Worm (Caenorhabditis elegans): Measurements from ENCODE around the gene K04E7.1.

The K04E7.1 gene

DNA sequence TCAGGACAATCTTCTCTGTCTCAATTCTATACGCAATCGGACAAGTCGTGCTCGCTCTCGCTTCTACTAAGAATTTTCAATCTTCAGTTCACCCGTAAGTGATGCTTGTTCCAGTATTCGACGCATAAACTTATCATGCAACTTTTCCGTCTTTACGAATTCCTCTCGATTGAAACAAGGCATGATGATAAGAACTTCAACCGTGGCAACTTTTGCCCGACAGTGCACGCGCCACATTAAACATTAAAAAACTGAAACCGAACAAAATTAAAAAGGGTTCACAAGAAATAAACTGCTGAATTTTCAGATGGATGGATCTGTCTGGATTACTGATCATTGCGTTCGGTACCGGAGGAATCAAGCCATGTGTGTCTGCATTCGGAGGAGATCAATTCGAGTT, 3.4 kb upstream of the K04E7.1 start:
- no peak for TF ChIP-seq nhr-85 (tag)
- no peak for TF ChIP-seq sptf-1 (tag; optimal IDR thresholded peaks at IDR 0.05)
- no peak for TF ChIP-seq elt-2 (tag; optimal IDR thresholded peaks at IDR 0.05)
- TF ChIP-seq tlp-1 (tag; optimal IDR thresholded peaks at IDR 0.05) = no peak
- TF ChIP-seq hlh-17 (GFP tag; optimal IDR thresholded peaks at IDR 0.05; ENCODE audit: borderline replicate concordance) = no peak
- no peak for TF ChIP-seq lir-3 (tag; optimal IDR thresholded peaks at IDR 0.05; ENCODE audit: poor library complexity)
- TF ChIP-seq C34B4.2 (tag; optimal IDR thresholded peaks at IDR 0.05) = no peak
- TF ChIP-seq ces-1 (GFP tag; optimal IDR thresholded peaks at IDR 0.05) = no peak
- TF ChIP-seq lin-15B (tag; optimal IDR thresholded peaks at IDR 0.05) = no peak
- no peak for TF ChIP-seq snu-23 (GFP tag; optimal IDR thresholded peaks at IDR 0.05)
- TF ChIP-seq pag-3 (tag; optimal IDR thresholded peaks at IDR 0.05; ENCODE audit: borderline replicate concordance, insufficient read depth) = no peak
- TF ChIP-seq mdl-1 (tag; optimal IDR thresholded peaks at IDR 0.05) = no peak
- no peak for TF ChIP-seq egl-13 (tag; optimal IDR thresholded peaks at IDR 0.05)
- no peak for TF ChIP-seq nhr-237 (tag; optimal IDR thresholded peaks at IDR 0.05)
- no peak for TF ChIP-seq ceh-8 (GFP tag; optimal IDR thresholded peaks at IDR 0.05)

DNA sequence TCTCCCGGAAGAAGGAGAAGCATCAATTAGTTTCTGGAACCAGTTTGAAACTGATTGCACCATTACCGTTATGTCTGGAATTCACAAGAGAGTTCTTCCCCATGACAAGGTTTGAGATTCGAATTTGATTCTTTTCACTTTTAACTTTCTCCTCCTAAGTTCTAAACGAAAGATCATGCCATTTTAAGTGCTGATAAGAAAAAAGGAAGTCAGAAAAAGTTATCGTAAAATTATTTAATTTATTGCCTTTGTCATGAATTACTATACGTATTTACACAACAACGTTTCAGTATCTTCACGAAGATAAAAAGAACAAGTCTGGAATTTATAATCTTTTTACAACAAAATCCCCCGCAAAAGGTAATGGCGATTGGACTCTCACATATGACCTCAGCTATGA, 1.7 kb upstream of the K04E7.1 start:
- TF ChIP-seq egl-13 (tag; optimal IDR thresholded peaks at IDR 0.05) = no peak
- TF ChIP-seq aha-1 (tag; optimal IDR thresholded peaks at IDR 0.05) = no peak
- TF ChIP-seq fos-1 (tag; optimal IDR thresholded peaks at IDR 0.05) = no peak
- TF ChIP-seq elt-2 (tag; optimal IDR thresholded peaks at IDR 0.05) = no peak

ce11 chrX:6462479-6462878, 650 bp downstream of the K04E7.1 start:
- no peak for TF ChIP-seq efl-1 (optimal IDR thresholded peaks at IDR 0.05)
- TF ChIP-seq efl-1 (GFP tag; optimal IDR thresholded peaks at IDR 0.05 in 1 of 2) = peak in 1 of 2 experiments; percentile 88
- no peak for TF ChIP-seq mep-1 (tag; optimal IDR thresholded peaks at IDR 0.05)

DNA sequence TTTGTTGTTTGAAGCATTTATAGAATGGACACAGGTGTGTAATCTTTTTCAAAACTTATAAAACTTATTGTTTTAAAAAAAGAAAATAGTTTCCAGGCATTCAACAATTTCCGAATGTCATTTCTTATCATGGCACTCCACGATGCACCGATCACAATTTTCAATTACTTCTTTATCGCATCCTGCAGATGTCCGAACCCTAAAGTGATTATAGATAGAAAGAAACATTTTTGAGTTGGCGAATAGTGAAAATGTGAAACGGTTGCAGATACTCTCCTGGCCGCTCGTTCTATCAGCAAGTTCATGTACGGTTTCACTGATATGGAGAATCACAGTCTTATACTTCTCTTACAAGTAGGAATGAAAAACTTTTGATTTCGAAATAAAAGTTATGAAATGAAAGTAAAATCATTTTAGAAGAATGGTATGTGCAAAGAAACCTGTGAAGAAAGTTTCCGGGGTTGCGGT, 1.2 kb downstream of the K04E7.1 start, which contains the start of gene C15B12.2:
C15B12.2 (plus strand) TSS at position 418 of the 468 bp plus-strand sequence.
- TF ChIP-seq efl-1 (optimal IDR thresholded peaks at IDR 0.05) (no peak), efl-1 (GFP tag; optimal IDR thresholded peaks at IDR 0.05 in 1 of 2) (no peak), elt-2 (tag; optimal IDR thresholded peaks at IDR 0.05) (peak; percentile 72), aly-2 (tag; optimal IDR thresholded peaks at IDR 0.05) (no peak)

- TF ChIP-seq nhr-11 (tag; optimal IDR thresholded peaks at IDR 0.05) (no peak), nhr-28 (tag; optimal IDR thresholded peaks at IDR 0.05) (no peak), unc-98 (GFP tag; IDR thresholded peaks at IDR 0.05) (no peak), aha-1 (tag; optimal IDR thresholded peaks at IDR 0.05) (no peak), skn-1 (tag; optimal IDR thresholded peaks at IDR 0.05) (no peak), elt-3 (tag; optimal IDR thresholded peaks at IDR 0.05) (no peak), mab-9 (GFP tag; IDR thresholded peaks at IDR 0.05) (no peak), nhr-20 (tag; optimal IDR thresholded peaks at IDR 0.05) (no peak), ces-1 (GFP tag; optimal IDR thresholded peaks at IDR 0.05) (no peak), pqm-1 (tag; optimal IDR thresholded peaks at IDR 0.05) (no peak), ceh-82 (tag; optimal IDR thresholded peaks at IDR 0.05) (no peak), mep-1 (tag; optimal IDR thresholded peaks at IDR 0.05) (no peak), fos-1 (tag; optimal IDR thresholded peaks at IDR 0.05) (no peak), nhr-85 (tag) (no peak), sptf-1 (tag; optimal IDR thresholded peaks at IDR 0.05) (no peak)
Measured at ce11 chrX:6467462-6467861, 5.6 kb downstream of the K04E7.1 start, which contains the start of gene C15B12.3. Gene C15B12.3 (minus strand): TSS chrX:6467562.

DNA sequence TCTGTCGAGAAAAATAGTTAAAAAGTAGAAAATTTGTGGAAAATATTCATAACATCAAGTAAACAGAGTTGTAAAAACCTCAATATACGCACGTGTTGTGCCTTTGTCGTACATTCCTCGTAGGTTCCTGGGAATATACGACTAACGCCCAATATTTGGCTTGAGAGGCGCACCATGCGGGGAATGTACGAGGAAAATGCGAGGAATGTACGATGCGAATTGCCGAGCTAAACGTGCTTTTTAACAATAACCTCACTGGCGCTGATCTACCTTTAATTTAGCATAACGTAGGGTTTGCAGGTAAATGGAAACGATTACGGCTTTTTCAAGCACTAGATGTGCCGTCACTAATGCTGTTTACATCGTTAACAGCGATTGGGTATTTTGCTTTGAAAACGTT, 6.7 kb downstream of the K04E7.1 start, which contains the start of gene C15B12.9:
C15B12.9 (plus strand) TSS at position 301 of the 400 bp plus-strand sequence.
- TF ChIP-seq ets-5 (GFP tag; IDR thresholded peaks at IDR 0.05) (no peak), efl-1 (optimal IDR thresholded peaks at IDR 0.05) (no peak), efl-1 (GFP tag; optimal IDR thresholded peaks at IDR 0.05 in 1 of 2) (no peak), ceh-8 (GFP tag; optimal IDR thresholded peaks at IDR 0.05) (no peak), F16B12.6 (tag; optimal IDR thresholded peaks at IDR 0.05) (no peak), nhr-47 (tag; optimal IDR thresholded peaks at IDR 0.05) (no peak), lsy-2 (tag; optimal IDR thresholded peaks at IDR 0.05) (no peak), vab-15 (tag; optimal IDR thresholded peaks at IDR 0.05) (no peak), ceh-88 (GFP tag; IDR thresholded peaks at IDR 0.05) (no peak), nhr-90 (tag; optimal IDR thresholded peaks at IDR 0.05; ENCODE audit: poor library complexity) (no peak), ces-1 (GFP tag; optimal IDR thresholded peaks at IDR 0.05) (no peak), fkh-4 (tag; optimal IDR thresholded peaks at IDR 0.05; ENCODE audit: borderline replicate concordance) (no peak), unc-86 (tag; optimal IDR thresholded peaks at IDR 0.05) (no peak), skn-1 (tag; optimal IDR thresholded peaks at IDR 0.05) (no peak), egl-27 (tag; optimal IDR thresholded peaks at IDR 0.05) (no peak), grh-1 (GFP tag; IDR thresholded peaks at IDR 0.05) (no peak), nhr-85 (tag) (no peak), dpl-1 (GFP tag; optimal IDR thresholded peaks at IDR 0.05) (no peak), snu-23 (GFP tag; optimal IDR thresholded peaks at IDR 0.05) (no peak)

Measured in whole organism, L1 larva.